Worm (Caenorhabditis elegans): ENCODE data around the gene psr-1.

psr-1 gene

ce11 chrIV:4657874-4658273 is 4.8 kb downstream of the psr-1 start, which contains the start of gene col-111:
Gene col-111, minus strand, starts transcription at chrIV:4657974.
- TF ChIP-seq efl-1 (optimal IDR thresholded peaks at IDR 0.05) (no peak), efl-1 (GFP tag; optimal IDR thresholded peaks at IDR 0.05 in 1 of 2) (peak in 1 of 2 experiments; percentile 55), dpl-1 (GFP tag; optimal IDR thresholded peaks at IDR 0.05) (no peak), ztf-4 (tag; optimal IDR thresholded peaks at IDR 0.05) (no peak), nhr-28 (tag; optimal IDR thresholded peaks at IDR 0.05) (no peak), ztf-11 (tag; optimal IDR thresholded peaks at IDR 0.05) (no peak)

ce11 chrIV:4659277-4659676 is 6.2 kb downstream of the psr-1 start, which contains the start of gene mrps-21:
Gene mrps-21, minus strand, starts transcription at chrIV:4659517.
- TF ChIP-seq ama-1 (optimal IDR thresholded peaks at IDR 0.05) (peak; percentile 13), nhr-71 (tag; optimal IDR thresholded peaks at IDR 0.05) (peak; percentile 25), lin-15B (tag; optimal IDR thresholded peaks at IDR 0.05) (no peak), nhr-77 (tag; optimal IDR thresholded peaks at IDR 0.05) (no peak), mep-1 (tag; optimal IDR thresholded peaks at IDR 0.05) (no peak), irx-1 (tag; optimal IDR thresholded peaks at IDR 0.05) (no peak), ceh-8 (GFP tag; optimal IDR thresholded peaks at IDR 0.05) (no peak)

DNA sequence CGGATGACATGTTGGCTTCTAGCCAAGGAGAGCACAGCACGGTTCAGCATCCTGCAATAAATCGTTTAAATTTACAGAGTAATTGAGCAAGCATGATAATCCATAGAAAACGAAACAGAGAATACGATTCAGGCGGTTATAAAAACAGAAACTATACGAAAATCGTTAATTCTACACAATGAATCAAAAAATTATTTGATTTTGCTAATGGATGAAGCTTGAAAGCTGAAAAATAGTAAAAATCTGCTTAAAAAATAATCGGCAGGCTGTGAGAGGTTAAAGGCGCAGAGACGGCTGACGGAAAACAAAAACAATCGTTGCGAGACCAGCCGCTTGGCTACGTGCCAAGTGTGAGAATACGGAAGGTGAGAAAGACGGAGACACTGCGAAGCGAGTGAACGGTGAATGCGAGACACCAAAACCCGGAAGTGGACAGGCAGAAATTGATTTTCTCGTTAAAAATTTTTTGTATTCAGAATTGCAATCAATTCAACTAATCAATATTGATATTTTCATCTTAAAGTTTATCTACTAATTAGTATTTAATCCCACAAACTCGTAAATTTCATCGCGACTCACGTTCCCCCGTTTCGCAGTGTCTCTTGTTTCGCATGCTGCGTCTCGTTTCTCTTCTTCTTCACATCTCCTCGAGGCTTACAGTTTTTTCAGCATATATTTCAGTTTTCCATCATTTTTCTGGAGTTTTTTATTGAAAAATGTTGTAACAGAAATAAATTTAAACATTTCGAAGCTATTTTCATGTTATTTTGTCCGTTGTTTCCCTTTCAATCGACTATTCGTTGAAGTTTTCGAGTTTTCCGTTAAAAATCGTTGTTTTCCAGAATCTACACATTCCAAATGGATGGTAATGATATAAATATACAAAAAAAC is 7.3 kb downstream of the psr-1 start, which contains the start of the genes F29B9.11 and jmjd-1.2:
Gene F29B9.11 (minus strand): TSS at position 51 of the 891 bp plus-strand sequence.
Gene jmjd-1.2 (plus strand): TSS at position 841 of the 891 bp plus-strand sequence.
- TF ChIP-seq snu-23 (GFP tag; optimal IDR thresholded peaks at IDR 0.05): peak; percentile 97
- peak; percentile 62 for TF ChIP-seq mep-1 (tag; optimal IDR thresholded peaks at IDR 0.05)
- TF ChIP-seq nhr-28 (tag; optimal IDR thresholded peaks at IDR 0.05): no peak
- TF ChIP-seq nhr-71 (tag; optimal IDR thresholded peaks at IDR 0.05): peak; percentile 98
- TF ChIP-seq lsy-2 (tag; optimal IDR thresholded peaks at IDR 0.05): peak; percentile 93
- peak in 1 of 2 experiments; percentile 91 for TF ChIP-seq ztf-11 (tag; optimal IDR thresholded peaks at IDR 0.05)
- no peak for TF ChIP-seq ets-5 (GFP tag; IDR thresholded peaks at IDR 0.05)
- no peak for TF ChIP-seq hlh-17 (GFP tag; optimal IDR thresholded peaks at IDR 0.05; ENCODE audit: borderline replicate concordance)
- peak; percentile 95 for TF ChIP-seq lin-14 (GFP tag; optimal IDR thresholded peaks at IDR 0.05)
- peak; percentile 81 for TF ChIP-seq fkh-4 (tag; optimal IDR thresholded peaks at IDR 0.05; ENCODE audit: borderline replicate concordance)
- TF ChIP-seq C16A3.4 (tag; optimal IDR thresholded peaks at IDR 0.05): peak; percentile 80
- TF ChIP-seq lin-35 (GFP tag; optimal IDR thresholded peaks at IDR 0.05): peak; percentile 80 to 87
- peak; percentile 86 for TF ChIP-seq ceh-63 (GFP tag; optimal IDR thresholded peaks at IDR 0.05)
- peak; percentile 89 for TF ChIP-seq sox-4 (tag; optimal IDR thresholded peaks at IDR 0.05)
- peak; percentile 49 for TF ChIP-seq zag-1 (tag; optimal IDR thresholded peaks at IDR 0.05)
- TF ChIP-seq nhr-20 (tag; optimal IDR thresholded peaks at IDR 0.05): peak; percentile 95
- TF ChIP-seq efl-3 (GFP tag; optimal IDR thresholded peaks at IDR 0.05): peak; percentile 15
- TF ChIP-seq fkh-10 (GFP tag; optimal IDR thresholded peaks at IDR 0.05): peak; percentile 85
- peak; percentile 90 for TF ChIP-seq nhr-19 (GFP tag; conservative IDR thresholded peaks at IDR 0.05)
- TF ChIP-seq nhr-237 (tag; optimal IDR thresholded peaks at IDR 0.05): peak; percentile 80
- TF ChIP-seq nhr-77 (tag; optimal IDR thresholded peaks at IDR 0.05): peak; percentile 68
- TF ChIP-seq pag-3 (tag; optimal IDR thresholded peaks at IDR 0.05; ENCODE audit: borderline replicate concordance, insufficient read depth): no peak
- peak; percentile 68 for TF ChIP-seq sup-37 (GFP tag; optimal IDR thresholded peaks at IDR 0.05)
- TF ChIP-seq ztf-4 (tag; optimal IDR thresholded peaks at IDR 0.05): peak; percentile 79
- TF ChIP-seq unc-62 (GFP tag; optimal IDR thresholded peaks at IDR 0.05): no peak
- TF ChIP-seq sptf-1 (tag; optimal IDR thresholded peaks at IDR 0.05): no peak
- TF ChIP-seq lin-13 (GFP tag; optimal IDR thresholded peaks at IDR 0.05): peak; percentile 86
- TF ChIP-seq mdl-1 (tag; optimal IDR thresholded peaks at IDR 0.05): peak in 1 of 2 experiments; percentile 72
- peak; percentile 27 for TF ChIP-seq nhr-84 (tag; optimal IDR thresholded peaks at IDR 0.05)
- TF ChIP-seq lir-3 (tag; optimal IDR thresholded peaks at IDR 0.05; ENCODE audit: poor library complexity): peak; percentile 91
- peak; percentile 98 for TF ChIP-seq unc-98 (GFP tag; IDR thresholded peaks at IDR 0.05)
- TF ChIP-seq nhr-76 (tag; optimal IDR thresholded peaks at IDR 0.05): no peak
- TF ChIP-seq hpl-2 (GFP tag; optimal IDR thresholded peaks at IDR 0.05): peak; percentile 86
- TF ChIP-seq hlh-4 (tag; optimal IDR thresholded peaks at IDR 0.05): no peak
- peak; percentile 78 for TF ChIP-seq mab-9 (GFP tag; IDR thresholded peaks at IDR 0.05)
- TF ChIP-seq jun-1 (tag; optimal IDR thresholded peaks at IDR 0.05): peak; percentile 83
- TF ChIP-seq unc-30 (tag; optimal IDR thresholded peaks at IDR 0.05): no peak
- no peak for TF ChIP-seq mef-2 (tag; optimal IDR thresholded peaks at IDR 0.05)
- TF ChIP-seq irx-1 (tag; optimal IDR thresholded peaks at IDR 0.05): peak; percentile 82
- peak; percentile 87 to 91 for TF ChIP-seq efl-1 (optimal IDR thresholded peaks at IDR 0.05)
- peak; percentile 68 to 97 for TF ChIP-seq efl-1 (GFP tag; optimal IDR thresholded peaks at IDR 0.05 in 1 of 2)
